Fruit fly (Drosophila melanogaster) whole organism, embryonic: ENCODE results near the gene Bap60.
A peak's percentile ranks its signal among the peaks of the same experiment; 100 is the strongest.

ENCODE experiments used
- Blimp-1 ChIP-seq: fragments of 200-800 bp; sonication (Bioruptor generic); optimal IDR thresholded peaks from 3 replicates; lab custom pipeline; 2018; ENCODE audit warnings: missing biosample characterization, missing genetic modification characterization, mild to moderate bottlenecking, moderate library complexity, missing genetic modification reagents
- CG10209 ChIP-seq: fragments of 200-800 bp; sonication (Bioruptor generic); optimal IDR thresholded peaks from 3 replicates; lab custom pipeline; 2017; ENCODE audit warnings: missing biosample characterization, mild to moderate bottlenecking, missing genetic modification characterization, missing genetic modification reagents
- CG10267 ChIP-seq: fragments of 200-800 bp; sonication (Bioruptor generic); optimal IDR thresholded peaks from 2 replicates; lab custom pipeline; 2018; ENCODE audit warnings: missing biosample characterization, mild to moderate bottlenecking, missing genetic modification characterization, moderate library complexity
- CG10959 ChIP-seq: fragments of 200-800 bp; sonication (Bioruptor generic); IDR thresholded peaks from 2 replicates; pipeline ENCODE4 v1.3.6; 2022; ENCODE audit warnings: missing biosample characterization, missing genetic modification characterization
- CG12104 ChIP-seq: fragments of 200-800 bp; sonication (Bioruptor generic); optimal IDR thresholded peaks from 3 replicates; lab custom pipeline; 2016; ENCODE audit warnings: missing biosample characterization, missing genetic modification characterization
- CG12155 ChIP-seq: fragments of 200-800 bp; sonication (Bioruptor generic); optimal IDR thresholded peaks from 3 replicates; lab custom pipeline; 2016; ENCODE audit warnings: missing biosample characterization, missing genetic modification characterization
- CG12391 ChIP-seq: fragments of 200-800 bp; sonication (Bioruptor generic); optimal IDR thresholded peaks from 3 replicates; lab custom pipeline; 2018; ENCODE audit warnings: missing biosample characterization, mild to moderate bottlenecking, missing genetic modification characterization, moderate library complexity
- CG12659 ChIP-seq: fragments of 200-800 bp; sonication (Bioruptor generic); optimal IDR thresholded peaks from 3 replicates; lab custom pipeline; 2017; ENCODE audit warnings: mild to moderate bottlenecking, missing biosample characterization, missing genetic modification reagents, missing genetic modification characterization
- CG13296 ChIP-seq: fragments of 200-800 bp; sonication (Bioruptor generic); optimal IDR thresholded peaks from 3 replicates; lab custom pipeline; 2018; ENCODE audit warnings: missing biosample characterization, mild to moderate bottlenecking, missing genetic modification characterization
- CG13424 ChIP-seq: fragments of 200-800 bp; sonication (Bioruptor generic); optimal IDR thresholded peaks from 2 replicates; lab custom pipeline; 2019; ENCODE audit warnings: missing biosample characterization, mild to moderate bottlenecking, missing genetic modification characterization, moderate library complexity
- CG15269 ChIP-seq: fragments of 200-800 bp; sonication (Bioruptor generic); optimal IDR thresholded peaks from 2 replicates; lab custom pipeline; 2018; ENCODE audit warnings: missing biosample characterization, mild to moderate bottlenecking, missing genetic modification characterization, moderate library complexity
- CG15601 ChIP-seq: fragments of 200-800 bp; sonication (Bioruptor generic); optimal IDR thresholded peaks from 3 replicates; lab custom pipeline; 2019; ENCODE audit warnings: missing biosample characterization, mild to moderate bottlenecking, missing genetic modification characterization, moderate library complexity
- CG1647 ChIP-seq: fragments of 200-800 bp; sonication (Bioruptor generic); optimal IDR thresholded peaks from 3 replicates; lab custom pipeline; 2016; ENCODE audit warnings: missing biosample characterization, missing genetic modification characterization
- CG17385 ChIP-seq: fragments of 200-800 bp; sonication (Bioruptor generic); optimal IDR thresholded peaks from 3 replicates; lab custom pipeline; 2018; ENCODE audit warnings: missing biosample characterization, mild to moderate bottlenecking, missing genetic modification characterization
- CG2712 ChIP-seq: fragments of 200-800 bp; optimal IDR thresholded peaks from 3 replicates; lab custom pipeline; 2019; ENCODE audit warnings: missing biosample characterization, mild to moderate bottlenecking, missing genetic modification characterization, moderate library complexity
- CG31365 ChIP-seq: fragments of 200-800 bp; sonication (Bioruptor generic); optimal IDR thresholded peaks from 2 replicates; lab custom pipeline; 2018; ENCODE audit warnings: missing biosample characterization, mild to moderate bottlenecking, missing genetic modification characterization
- CG4617 ChIP-seq: fragments of 200-800 bp; sonication (Bioruptor generic); optimal IDR thresholded peaks from 3 replicates; lab custom pipeline; 2016; ENCODE audit warnings: missing biosample characterization, missing genetic modification characterization, borderline replicate concordance
- CG6813 ChIP-seq: fragments of 200-800 bp; sonication (Bioruptor generic); optimal IDR thresholded peaks from 2 replicates; lab custom pipeline; 2017; ENCODE audit warnings: missing biosample characterization, missing genetic modification characterization, mild to moderate bottlenecking, moderate library complexity, missing genetic modification reagents
- CG6854 ChIP-seq: fragments of 200-800 bp; sonication (Bioruptor generic); optimal IDR thresholded peaks from 3 replicates; lab custom pipeline; 2017; ENCODE audit warnings: missing biosample characterization, mild to moderate bottlenecking, missing genetic modification characterization
- CG7556 ChIP-seq: fragments of 200-800 bp; sonication (Bioruptor generic); optimal IDR thresholded peaks from 2 replicates; lab custom pipeline; 2017; ENCODE audit warnings: missing biosample characterization, mild to moderate bottlenecking, missing genetic modification characterization
- CG7839 ChIP-seq: fragments of 200-800 bp; sonication (Bioruptor generic); optimal IDR thresholded peaks from 3 replicates; lab custom pipeline; 2018; ENCODE audit warnings: missing biosample characterization, mild to moderate bottlenecking, missing genetic modification characterization, moderate library complexity
- CG8290 ChIP-seq, 3 experiments: fragments of 200-800 bp; sonication (Bioruptor generic); optimal IDR thresholded peaks; 2 replicates each; lab custom pipeline; 2016 to 2019; ENCODE audit warnings: missing biosample characterization in 3 of 3, missing genetic modification characterization in 3 of 3, mild to moderate bottlenecking in 2 of 3, moderate library complexity in 1 of 3
- Camta ChIP-seq: fragments of 200-800 bp; sonication (Bioruptor generic); optimal IDR thresholded peaks from 2 replicates; lab custom pipeline; 2016; ENCODE audit warnings: missing biosample characterization, missing genetic modification characterization
- CoRest ChIP-seq: fragments of 200-800 bp; sonication (Bioruptor generic); optimal IDR thresholded peaks from 3 replicates; lab custom pipeline; 2018; ENCODE audit warnings: missing biosample characterization, mild to moderate bottlenecking, missing genetic modification characterization, moderate library complexity
- Dek ChIP-seq: fragments of 200-800 bp; sonication (Bioruptor generic); optimal IDR thresholded peaks from 3 replicates; lab custom pipeline; 2019; ENCODE audit warnings: missing biosample characterization, mild to moderate bottlenecking, missing genetic modification characterization, moderate library complexity
- Fer1 ChIP-seq: fragments of 200-800 bp; sonication (Bioruptor generic); optimal IDR thresholded peaks from 2 replicates; lab custom pipeline; 2017; ENCODE audit warnings: missing biosample characterization, mild to moderate bottlenecking, missing genetic modification characterization
- Hand ChIP-seq: fragments of 200-800 bp; sonication (Bioruptor generic); optimal IDR thresholded peaks from 2 replicates; lab custom pipeline; 2017; ENCODE audit warnings: mild to moderate bottlenecking, missing biosample characterization, missing genetic modification reagents, missing genetic modification characterization
- MTF-1 ChIP-seq: fragments of 200-800 bp; sonication (Bioruptor generic); optimal IDR thresholded peaks from 2 replicates; lab custom pipeline; 2018; ENCODE audit warnings: missing biosample characterization, mild to moderate bottlenecking, missing genetic modification characterization, borderline replicate concordance
- Meics ChIP-seq: fragments of 200-800 bp; sonication (Bioruptor generic); optimal IDR thresholded peaks from 2 replicates; lab custom pipeline; 2017; ENCODE audit warnings: missing biosample characterization, mild to moderate bottlenecking, missing genetic modification characterization
- Oli ChIP-seq: fragments of 200-800 bp; sonication (Bioruptor generic); optimal IDR thresholded peaks from 2 replicates; lab custom pipeline; 2018; ENCODE audit warnings: missing biosample characterization, mild to moderate bottlenecking, missing genetic modification characterization, moderate library complexity
- PHDP ChIP-seq: fragments of 200-800 bp; sonication (Bioruptor generic); optimal IDR thresholded peaks from 3 replicates; lab custom pipeline; 2018; ENCODE audit warnings: missing biosample characterization, mild to moderate bottlenecking, missing genetic modification characterization, moderate library complexity
- Side ChIP-seq: fragments of 200-800 bp; sonication (Bioruptor generic); optimal IDR thresholded peaks from 2 replicates; lab custom pipeline; 2016; ENCODE audit warnings: missing biosample characterization, missing genetic modification characterization
- Sox100B ChIP-seq: fragments of 200-800 bp; sonication (Bioruptor generic); optimal IDR thresholded peaks from 3 replicates; lab custom pipeline; 2018; ENCODE audit warnings: missing biosample characterization, mild to moderate bottlenecking, missing genetic modification characterization
- Xrp1 ChIP-seq: fragments of 200-800 bp; sonication (Bioruptor generic); IDR thresholded peaks from 2 replicates; pipeline ENCODE4 v1.3.6; 2022; ENCODE audit warnings: missing biosample characterization, missing genetic modification characterization
- cwo ChIP-seq: fragments of 200-800 bp; sonication (Bioruptor generic); optimal IDR thresholded peaks from 3 replicates; lab custom pipeline; 2017; ENCODE audit warnings: missing biosample characterization, missing genetic modification characterization, mild to moderate bottlenecking, moderate library complexity, missing genetic modification reagents
- dmrt11E ChIP-seq: fragments of 200-800 bp; sonication (Bioruptor generic); optimal IDR thresholded peaks from 3 replicates; lab custom pipeline; 2018; ENCODE audit warnings: missing biosample characterization, mild to moderate bottlenecking, missing genetic modification characterization, moderate library complexity
- dmrt99B ChIP-seq: fragments of 200-800 bp; sonication (Bioruptor generic); optimal IDR thresholded peaks from 2 replicates; lab custom pipeline; 2018; ENCODE audit warnings: missing biosample characterization, mild to moderate bottlenecking, missing genetic modification characterization, moderate library complexity
- fd96Cb ChIP-seq: fragments of 200-800 bp; sonication (Bioruptor generic); optimal IDR thresholded peaks from 2 replicates; lab custom pipeline; 2018; ENCODE audit warnings: missing biosample characterization, mild to moderate bottlenecking, missing genetic modification characterization, moderate library complexity
- hb ChIP-seq: fragments of 200-800 bp; sonication (Bioruptor generic); IDR thresholded peaks from 3 replicates; pipeline ENCODE4 v1.3.6; 2022; ENCODE audit warnings: missing biosample characterization, missing genetic modification characterization; ENCODE audit not compliant: partially characterized antibody
- pan ChIP-seq, 4 experiments: fragments of >200 bp in 3 of 4; fragments of 200-800 bp in 1 of 4; sonication (Bioruptor generic) in 1 of 4; optimal IDR thresholded peaks in 3 of 4; IDR thresholded peaks in 1 of 4; 2 replicates each; pipeline versions ENCODE4 v1.3.6 to Lab custom; 2017 to 2022; ENCODE audit warnings: missing biosample characterization in 2 of 4, missing genetic modification characterization in 2 of 4, mixed read lengths in 1 of 4
- pfk ChIP-seq: fragments of 200-800 bp; sonication (Bioruptor generic); optimal IDR thresholded peaks from 2 replicates; lab custom pipeline; 2018; ENCODE audit warnings: missing biosample characterization, mild to moderate bottlenecking, missing genetic modification characterization, moderate library complexity
- row ChIP-seq: fragments of 200-800 bp; sonication (Bioruptor generic); IDR thresholded peaks from 3 replicates; pipeline ENCODE4 v1.3.6; 2022; ENCODE audit warnings: missing biosample characterization, missing genetic modification characterization
- sens ChIP-seq: fragments of 200-800 bp; sonication (Bioruptor generic); peaks from one replicate; lab custom pipeline; 2016; ENCODE audit warnings: missing biosample characterization, missing genetic modification characterization
- sob ChIP-seq: fragments of 200-800 bp; sonication (Bioruptor generic); IDR thresholded peaks from 2 replicates; pipeline ENCODE4 v1.3.6; 2022; ENCODE audit warnings: missing biosample characterization, missing genetic modification characterization
- ssp ChIP-seq: fragments of 200-800 bp; sonication (Bioruptor generic); IDR thresholded peaks from 2 replicates; pipeline ENCODE4 v1.3.6; 2022; ENCODE audit warnings: missing biosample characterization, missing genetic modification characterization
- unpg ChIP-seq: fragments of 200-800 bp; sonication (Bioruptor generic); optimal IDR thresholded peaks from 3 replicates; lab custom pipeline; 2018; ENCODE audit warnings: missing biosample characterization, mild to moderate bottlenecking, missing genetic modification characterization, moderate library complexity

Bap60 gene

dm6 chrX:13208554-13208953 lies 49.2 kb upstream of the Bap60 start (continued):
- no peak for TF ChIP-seq CG8290 (GFP tag; optimal IDR thresholded peaks at IDR 0.05; lab: Kevin White, UChicago)
- no peak for TF ChIP-seq CG8290 (tag; optimal IDR thresholded peaks at IDR 0.05; lab: Kevin White, UChicago)
- TF ChIP-seq, all 482 proteins: peak for 9

DNA sequence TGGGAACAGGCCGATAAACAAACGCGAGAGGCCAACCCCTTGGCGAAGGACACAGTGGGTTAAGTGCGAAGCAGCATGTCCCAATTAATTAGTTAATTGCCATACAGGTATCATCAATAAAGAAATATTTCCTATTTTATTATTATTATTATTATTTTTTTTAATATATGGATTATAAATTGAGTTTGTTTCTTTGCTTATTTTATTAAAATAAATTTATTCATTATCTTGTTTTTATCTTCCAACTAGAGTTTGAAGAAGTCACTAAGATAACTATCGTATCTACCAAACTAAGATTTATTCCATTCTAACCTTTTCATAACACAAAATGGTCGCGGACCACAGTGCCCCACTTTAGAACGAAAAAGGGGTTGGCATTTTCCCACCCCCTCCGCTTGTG lies 48.8 kb upstream of the Bap60 start:
- TF ChIP-seq CG2712 (tag; lab: Kevin White, UChicago) (peak; percentile 59), Oli (tag; lab: Kevin White, UChicago) (peak; percentile 26), CG7556 (GFP tag; lab: Kevin White, UChicago) (peak; percentile 71), unpg (peak; percentile 1), Meics (GFP tag; lab: Kevin White, UChicago) (peak; percentile 63), CG12104 (GFP tag; lab: Kevin White, UChicago) (no peak), pan (optimal IDR thresholded peaks at IDR 0.05; lab: Kevin White, UChicago) (no peak), pan (GFP tag; optimal IDR thresholded peaks at IDR 0.05 in 1 of 2, IDR thresholded peaks at IDR 0.05 in 1 of 2) (peak in 1 of 2 experiments; percentile 45), ssp (GFP tag; lab: Robert Waterston, UW) (no peak), CG7839 (tag; lab: Kevin White, UChicago) (peak; percentile 68), CG13296 (GFP tag; lab: Kevin White, UChicago) (peak; percentile 50), hb (GFP tag; lab: Robert Waterston, UW) (no peak), Xrp1 (peak; percentile 26; the same call in 1 of the 2 replicates), dmrt99B (tag; lab: Kevin White, UChicago) (peak; percentile 66), CG31365 (tag; lab: Kevin White, UChicago) (no peak), CG4617 (no peak), pfk (no peak), dmrt11E (tag; lab: Kevin White, UChicago) (peak; percentile 10), CG12155 (GFP tag; lab: Kevin White, UChicago) (no peak), MTF-1 (GFP tag; lab: Kevin White, UChicago) (no peak), CG1647 (GFP tag; lab: Kevin White, UChicago) (no peak), PHDP (tag; lab: Kevin White, UChicago) (peak; percentile 57), CoRest (tag; lab: Kevin White, UChicago) (peak; percentile 53), CG6854 (GFP tag; lab: Kevin White, UChicago) (peak; percentile 13), CG12659 (GFP tag; lab: Kevin White, UChicago) (peak; percentile 21), CG15601 (peak; percentile 12), CG10267 (tag; lab: Kevin White, UChicago) (peak; percentile 29), CG17385 (GFP tag; lab: Kevin White, UChicago) (peak; percentile 22), CG6813 (GFP tag; lab: Kevin White, UChicago) (peak; percentile 37), row (GFP tag; lab: Robert Waterston, UW) (peak; percentile 29; the same call in 1 of the 3 replicates), Fer1 (GFP tag; lab: Kevin White, UChicago) (peak; percentile 58), Side (no peak), Hand (peak; percentile 39), CG15269 (tag; lab: Kevin White, UChicago) (peak; percentile 56), CG13424 (tag; lab: Kevin White, UChicago) (peak; percentile 54), cwo (GFP tag; lab: Kevin White, UChicago) (peak; percentile 38), Sox100B (GFP tag; lab: Kevin White, UChicago) (peak; percentile 60), Camta (GFP tag; lab: Kevin White, UChicago) (no peak), CG12391 (tag; lab: Kevin White, UChicago) (peak; percentile 53), CG10959 (GFP tag; lab: Robert Waterston, UW) (no peak), Dek (tag; lab: Kevin White, UChicago) (peak; percentile 1), fd96Cb (tag; lab: Kevin White, UChicago) (peak; percentile 18), sens (GFP tag; lab: Kevin White, UChicago) (peak; percentile 28), CG10209 (GFP tag; lab: Kevin White, UChicago) (peak; percentile 33), Blimp-1 (peak; percentile 44), sob (no peak)
